Worm (Caenorhabditis elegans): ENCODE results near the gene F41E6.5.

F41E6.5 gene

DNA sequence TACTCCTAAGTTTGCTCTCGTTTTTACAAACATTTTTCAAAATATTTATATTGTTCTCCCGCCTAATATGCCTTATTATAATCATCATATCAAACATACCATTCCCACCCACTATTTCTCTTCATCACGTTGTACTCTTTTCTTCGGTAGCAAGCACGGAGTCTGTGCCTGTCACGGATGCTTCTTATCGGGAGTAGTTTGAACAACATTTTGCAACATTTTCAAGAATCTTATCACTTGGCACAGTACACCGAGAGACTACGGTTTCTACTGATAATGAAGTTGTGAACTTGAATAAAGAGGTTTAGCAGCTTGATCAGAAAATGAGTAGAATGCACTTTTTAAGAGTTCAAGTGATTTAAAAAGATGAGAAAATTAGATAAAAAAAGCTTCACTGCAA, 45.0 kb downstream of the F41E6.5 start:
- TF ChIP-seq cog-1 (tag; optimal IDR thresholded peaks at IDR 0.05) (no peak), ref-1 (GFP tag; conservative IDR thresholded peaks at IDR 0.05) (no peak), ztf-29 (GFP tag; IDR thresholded peaks at IDR 0.05) (no peak), flt-1 (GFP tag; IDR thresholded peaks at IDR 0.05) (no peak), tab-1 (GFP tag; IDR thresholded peaks at IDR 0.05) (no peak), klf-2 (GFP tag; conservative IDR thresholded peaks at IDR 0.05) (no peak), ztf-23 (GFP tag; IDR thresholded peaks at IDR 0.05) (no peak), T22C8.4 (GFP tag; IDR thresholded peaks at IDR 0.05) (no peak), med-1 (GFP tag; optimal IDR thresholded peaks at IDR 0.05; ENCODE audit: insufficient read depth) (no peak)

DNA sequence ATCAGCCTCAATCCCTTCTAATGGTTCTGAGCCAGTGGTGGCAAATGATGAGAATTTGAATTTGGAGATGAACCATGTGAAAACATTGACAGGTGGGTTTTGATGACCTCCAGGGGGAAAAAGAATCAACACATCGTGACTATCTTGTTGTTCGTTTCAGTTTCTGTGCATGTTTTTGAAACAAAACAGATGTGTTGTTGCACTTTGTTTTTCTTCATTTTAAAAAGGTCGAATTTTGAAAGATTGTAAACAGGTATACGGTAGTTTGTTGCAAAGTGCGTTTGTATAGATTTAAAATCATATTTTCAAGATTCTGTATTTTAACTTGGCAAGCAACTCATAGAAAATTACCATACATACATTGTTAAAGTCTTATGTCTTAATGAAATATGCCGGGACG, 47.1 kb downstream of the F41E6.5 start:
- no peak for TF ChIP-seq tab-1 (GFP tag; IDR thresholded peaks at IDR 0.05)
- TF ChIP-seq ztf-29 (GFP tag; IDR thresholded peaks at IDR 0.05): no peak
- TF ChIP-seq ref-1 (GFP tag; conservative IDR thresholded peaks at IDR 0.05): no peak
- TF ChIP-seq flt-1 (GFP tag; IDR thresholded peaks at IDR 0.05): no peak
- TF ChIP-seq med-1 (GFP tag; optimal IDR thresholded peaks at IDR 0.05; ENCODE audit: insufficient read depth): no peak
- TF ChIP-seq klf-2 (GFP tag; conservative IDR thresholded peaks at IDR 0.05): no peak
- TF ChIP-seq cog-1 (tag; optimal IDR thresholded peaks at IDR 0.05): no peak
- no peak for TF ChIP-seq T22C8.4 (GFP tag; IDR thresholded peaks at IDR 0.05)
- TF ChIP-seq ztf-23 (GFP tag; IDR thresholded peaks at IDR 0.05): no peak

- no peak for TF ChIP-seq flt-1 (GFP tag; IDR thresholded peaks at IDR 0.05)
- TF ChIP-seq ztf-23 (GFP tag; IDR thresholded peaks at IDR 0.05): no peak
- no peak for TF ChIP-seq tab-1 (GFP tag; IDR thresholded peaks at IDR 0.05)
- no peak for TF ChIP-seq cog-1 (tag; optimal IDR thresholded peaks at IDR 0.05)
- no peak for TF ChIP-seq ref-1 (GFP tag; conservative IDR thresholded peaks at IDR 0.05)
- TF ChIP-seq klf-2 (GFP tag; conservative IDR thresholded peaks at IDR 0.05): no peak
- TF ChIP-seq ztf-29 (GFP tag; IDR thresholded peaks at IDR 0.05): no peak
- TF ChIP-seq med-1 (GFP tag; optimal IDR thresholded peaks at IDR 0.05; ENCODE audit: insufficient read depth): no peak
- no peak for TF ChIP-seq T22C8.4 (GFP tag; IDR thresholded peaks at IDR 0.05)
These were observed 47.9 kb downstream of the F41E6.5 start for ce11 chrV:8651007-8651711.

- TF ChIP-seq tab-1 (GFP tag; IDR thresholded peaks at IDR 0.05) (no peak), ztf-23 (GFP tag; IDR thresholded peaks at IDR 0.05) (no peak), cog-1 (tag; optimal IDR thresholded peaks at IDR 0.05) (no peak), flt-1 (GFP tag; IDR thresholded peaks at IDR 0.05) (no peak), ref-1 (GFP tag; conservative IDR thresholded peaks at IDR 0.05) (no peak), ztf-29 (GFP tag; IDR thresholded peaks at IDR 0.05) (no peak), T22C8.4 (GFP tag; IDR thresholded peaks at IDR 0.05) (no peak), med-1 (GFP tag; optimal IDR thresholded peaks at IDR 0.05; ENCODE audit: insufficient read depth) (no peak), klf-2 (GFP tag; conservative IDR thresholded peaks at IDR 0.05) (no peak)
These were observed 48.9 kb downstream of the F41E6.5 start for ce11 chrV:8652177-8652576.

ce11 chrV:8653080-8653821, 50.0 kb downstream of the F41E6.5 start:
- no peak for TF ChIP-seq ztf-23 (GFP tag; IDR thresholded peaks at IDR 0.05)
- no peak for TF ChIP-seq cog-1 (tag; optimal IDR thresholded peaks at IDR 0.05)
- no peak for TF ChIP-seq flt-1 (GFP tag; IDR thresholded peaks at IDR 0.05)
- TF ChIP-seq T22C8.4 (GFP tag; IDR thresholded peaks at IDR 0.05): no peak
- TF ChIP-seq tab-1 (GFP tag; IDR thresholded peaks at IDR 0.05): no peak
- no peak for TF ChIP-seq med-1 (GFP tag; optimal IDR thresholded peaks at IDR 0.05; ENCODE audit: insufficient read depth)
- TF ChIP-seq klf-2 (GFP tag; conservative IDR thresholded peaks at IDR 0.05): no peak

- TF ChIP-seq ztf-29 (GFP tag; IDR thresholded peaks at IDR 0.05) (no peak), tab-1 (GFP tag; IDR thresholded peaks at IDR 0.05) (no peak), ref-1 (GFP tag; conservative IDR thresholded peaks at IDR 0.05) (no peak), med-1 (GFP tag; optimal IDR thresholded peaks at IDR 0.05; ENCODE audit: insufficient read depth) (no peak), T22C8.4 (GFP tag; IDR thresholded peaks at IDR 0.05) (no peak), flt-1 (GFP tag; IDR thresholded peaks at IDR 0.05) (no peak)
These were observed 51.5 kb downstream of the F41E6.5 start for ce11 chrV:8654460-8655419.

Measured in whole organism, midembryonic.